Worm (Caenorhabditis elegans) whole organism, L2 larva: ENCODE measurements around the gene wrt-5.

Experiments used
- C34F6.9 ChIP-seq: fragments of 150-350 bp; optimal IDR thresholded peaks from 2 replicates; lab custom pipeline; 2014; ENCODE audit warnings: missing biosample characterization, missing genetic modification characterization
- R02D3.7 ChIP-seq: fragments of 150-350 bp; optimal IDR thresholded peaks from 2 replicates; lab custom pipeline; 2014; ENCODE audit warnings: missing biosample characterization, missing genetic modification characterization
- Y55F3AM.14 ChIP-seq: fragments of 200-800 bp; sonication (Bioruptor generic); optimal IDR thresholded peaks from 2 replicates; lab custom pipeline; 2018; ENCODE audit warnings: mild to moderate bottlenecking, missing genetic modification characterization, missing compliant biosample characterization
- aly-2 ChIP-seq: fragments of 150-350 bp; optimal IDR thresholded peaks from 2 replicates; lab custom pipeline; 2014; ENCODE audit warnings: missing biosample characterization, missing genetic modification characterization
- blmp-1 ChIP-seq: sonication (generic microtip); optimal IDR thresholded peaks from 2 replicates; lab custom pipeline; 2017; ENCODE audit warnings: missing genetic modification characterization, mild to moderate bottlenecking, missing compliant biosample characterization, antibody characterized with exemption, moderate library complexity; ENCODE audit not compliant: insufficient read depth
- ceh-82 ChIP-seq: fragments of 150-350 bp; optimal IDR thresholded peaks from 2 replicates; lab custom pipeline; 2014; ENCODE audit warnings: missing biosample characterization, missing genetic modification characterization
- crh-2 ChIP-seq: sonication (generic microtip); optimal IDR thresholded peaks from 2 replicates; lab custom pipeline; 2017; ENCODE audit warnings: missing biosample characterization, missing genetic modification characterization
- dmd-4 ChIP-seq: sonication (generic microtip); optimal IDR thresholded peaks from 2 replicates; lab custom pipeline; 2017; ENCODE audit warnings: missing biosample characterization, missing genetic modification characterization
- egl-27 ChIP-seq: sonication (generic microtip); optimal IDR thresholded peaks from 3 replicates; lab custom pipeline; 2017; ENCODE audit warnings: missing biosample characterization, missing genetic modification reagents, missing genetic modification characterization
- elt-1 ChIP-seq: fragments of 150-350 bp; optimal IDR thresholded peaks from 2 replicates; lab custom pipeline; 2014; ENCODE audit warnings: missing biosample characterization, missing genetic modification characterization
- fos-1 ChIP-seq: fragments of 150-350 bp; optimal IDR thresholded peaks from 2 replicates; lab custom pipeline; 2014; ENCODE audit warnings: missing biosample characterization, missing genetic modification characterization
- gmeb-1 ChIP-seq: fragments of 150-350 bp; optimal IDR thresholded peaks from 2 replicates; lab custom pipeline; 2014; ENCODE audit warnings: missing biosample characterization, missing genetic modification characterization
- lin-11 ChIP-seq: fragments of 150-350 bp; sonication (generic microtip); optimal IDR thresholded peaks from 2 replicates; lab custom pipeline; 2014; ENCODE audit warnings: missing biosample characterization, missing genetic modification characterization, inconsistent platforms, mixed read lengths
- lsy-2 ChIP-seq, 2 experiments: fragments of 150-350 bp in 1 of 2; sonication (generic microtip) in 1 of 2; optimal IDR thresholded peaks; 2 replicates each; lab custom pipeline; 2014 to 2017; ENCODE audit warnings: missing biosample characterization in 2 of 2, missing genetic modification characterization in 2 of 2
- mab-5 ChIP-seq: fragments of 150-350 bp; optimal IDR thresholded peaks from 2 replicates; lab custom pipeline; 2014; ENCODE audit warnings: missing biosample characterization, missing genetic modification characterization
- mbf-1 ChIP-seq: sonication (generic microtip); optimal IDR thresholded peaks from 2 replicates; lab custom pipeline; 2017; ENCODE audit warnings: missing biosample characterization, missing genetic modification characterization
- nhr-10 ChIP-seq: sonication (generic microtip); optimal IDR thresholded peaks from 2 replicates; lab custom pipeline; 2017; ENCODE audit warnings: missing biosample characterization, missing genetic modification characterization
- nhr-11 ChIP-seq: fragments of 150-350 bp; optimal IDR thresholded peaks from 2 replicates; lab custom pipeline; 2014; ENCODE audit warnings: missing biosample characterization, missing genetic modification characterization
- nhr-12 ChIP-seq: fragments of 150-350 bp; optimal IDR thresholded peaks from 2 replicates; lab custom pipeline; 2014; ENCODE audit warnings: missing biosample characterization, missing genetic modification characterization
- nhr-129 ChIP-seq: fragments of 150-350 bp; optimal IDR thresholded peaks from 2 replicates; lab custom pipeline; 2014; ENCODE audit warnings: missing biosample characterization, missing genetic modification characterization
- nhr-25 ChIP-seq: fragments of 150-350 bp; sonication (generic microtip); optimal IDR thresholded peaks from 3 replicates; lab custom pipeline; 2014; ENCODE audit warnings: missing biosample characterization, missing genetic modification characterization
- nhr-6 ChIP-seq: fragments of 150-350 bp; optimal IDR thresholded peaks from 2 replicates; lab custom pipeline; 2014; ENCODE audit warnings: missing biosample characterization, missing genetic modification characterization
- skn-1 ChIP-seq: sonication (generic microtip); optimal IDR thresholded peaks from 2 replicates; lab custom pipeline; 2017; ENCODE audit warnings: missing biosample characterization, missing genetic modification characterization
- sma-3 ChIP-seq: sonication (generic microtip); optimal IDR thresholded peaks from 2 replicates; lab custom pipeline; 2016; ENCODE audit warnings: missing genetic modification reagents, missing genetic modification characterization, missing compliant biosample characterization
- sma-9 ChIP-seq, 2 experiments: fragments of 150-350 bp in 1 of 2; sonication (generic microtip) in 1 of 2; optimal IDR thresholded peaks; 2 replicates each; lab custom pipeline; 2014 to 2016; ENCODE audit warnings: missing genetic modification characterization in 2 of 2, mild to moderate bottlenecking in 1 of 2, missing biosample characterization in 1 of 2, missing compliant biosample characterization in 1 of 2, missing genetic modification reagents in 1 of 2, moderate library complexity in 1 of 2
- unc-39 ChIP-seq: fragments of 150-350 bp; optimal IDR thresholded peaks from 2 replicates; lab custom pipeline; 2014; ENCODE audit warnings: missing biosample characterization, missing genetic modification characterization
- unc-55 ChIP-seq: fragments of 150-350 bp; sonication (generic microtip); optimal IDR thresholded peaks from 3 replicates; lab custom pipeline; 2014; ENCODE audit warnings: missing biosample characterization, missing genetic modification reagents, missing genetic modification characterization
- unc-62 ChIP-seq: fragments of 150-350 bp; optimal IDR thresholded peaks from 2 replicates; lab custom pipeline; 2014; ENCODE audit warnings: missing biosample characterization, missing genetic modification reagents, missing genetic modification characterization
- zag-1 ChIP-seq: fragments of 150-350 bp; optimal IDR thresholded peaks from 2 replicates; lab custom pipeline; 2014; ENCODE audit warnings: missing biosample characterization, missing genetic modification characterization

The wrt-5 gene

DNA sequence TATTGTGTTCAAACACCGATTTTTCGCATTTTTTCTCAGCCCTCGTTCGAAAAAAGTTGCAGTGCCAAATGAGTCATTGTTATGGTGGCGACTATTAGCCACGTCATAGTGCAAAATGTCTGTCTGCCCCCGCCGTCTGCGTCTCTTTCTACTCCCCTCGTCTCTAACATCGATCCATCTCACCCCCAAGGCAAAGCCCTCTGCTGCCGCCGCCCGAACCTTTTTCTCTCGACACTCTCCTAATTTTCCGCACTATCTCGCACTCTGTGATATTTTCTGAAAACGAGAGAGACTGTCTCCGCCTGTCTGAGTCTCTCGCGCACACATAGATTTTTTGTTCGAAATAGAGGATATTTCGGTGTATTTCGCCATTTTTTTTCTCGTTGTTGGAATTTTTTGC, 41.6 kb upstream of the wrt-5 start (continued):
- TF ChIP-seq sma-9 (GFP tag; optimal IDR thresholded peaks at IDR 0.05; lab: Kevin White, UChicago) (peak; percentile 89), sma-9 (tag; optimal IDR thresholded peaks at IDR 0.05; lab: Kevin White, UChicago) (no peak), gmeb-1 (peak; percentile 67), mbf-1 (tag; lab: Kevin White, UChicago) (no peak), zag-1 (peak; percentile 54), mab-5 (tag; lab: Kevin White, UChicago) (peak; percentile 23), egl-27 (tag; lab: Kevin White, UChicago) (peak; percentile 67), Y55F3AM.14 (peak; percentile 26), elt-1 (tag; lab: Kevin White, UChicago) (no peak), unc-55 (GFP tag; lab: Kevin White, UChicago) (peak; percentile 84), nhr-10 (tag; lab: Kevin White, UChicago) (no peak), lin-11 (tag; lab: Kevin White, UChicago) (peak; percentile 4), dmd-4 (tag; lab: Kevin White, UChicago) (no peak), nhr-12 (tag; lab: Kevin White, UChicago) (no peak)

DNA sequence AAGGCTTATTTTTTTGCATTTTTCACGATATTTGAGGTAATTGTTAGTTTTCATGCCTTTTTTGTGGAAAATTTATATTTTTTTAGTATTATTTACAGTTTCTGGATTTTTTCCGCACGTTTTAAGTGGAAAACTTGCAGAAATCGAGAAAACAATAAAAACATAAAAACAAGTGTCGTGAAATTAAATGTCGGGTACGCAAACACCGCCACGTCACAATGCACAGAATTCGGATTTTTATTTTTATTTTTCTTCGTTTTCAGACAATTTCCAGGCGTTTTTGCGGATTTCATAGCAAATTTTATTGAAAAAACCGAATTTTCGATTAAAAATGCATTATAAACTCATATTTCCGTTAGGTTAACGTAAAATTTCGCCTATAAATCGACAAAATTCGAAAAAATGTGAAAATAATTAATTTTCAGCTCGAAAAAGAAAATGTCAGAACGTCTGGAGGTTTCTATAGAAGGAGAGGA, 34.4 kb upstream of the wrt-5 start, which contains the start of gene C35B1.2:
C35B1.2 (plus strand) TSS at position 426 of the 476 bp plus-strand sequence.
- TF ChIP-seq sma-3 (peak; percentile 37), unc-55 (GFP tag; lab: Kevin White, UChicago) (peak; percentile 39), C34F6.9 (tag; lab: Kevin White, UChicago) (peak; percentile 20), lsy-2 (tag; optimal IDR thresholded peaks at IDR 0.05; lab: Kevin White, UChicago) (peak in 1 of 2 experiments; percentile 57), ceh-82 (tag; lab: Kevin White, UChicago) (no peak), crh-2 (tag; lab: Kevin White, UChicago) (peak; percentile 61), R02D3.7 (tag; lab: Kevin White, UChicago) (no peak)

- TF ChIP-seq unc-39 (tag; lab: Kevin White, UChicago) = no peak
- TF ChIP-seq skn-1 (tag; lab: Kevin White, UChicago) = peak; percentile 96
- no peak for TF ChIP-seq nhr-11 (tag; lab: Kevin White, UChicago)
- peak; percentile 2 for TF ChIP-seq gmeb-1
- peak in 1 of 2 experiments; percentile 5 for TF ChIP-seq lsy-2 (tag; optimal IDR thresholded peaks at IDR 0.05; lab: Kevin White, UChicago)
- peak; percentile 11 for TF ChIP-seq sma-9 (GFP tag; optimal IDR thresholded peaks at IDR 0.05; lab: Kevin White, UChicago)
- TF ChIP-seq sma-9 (tag; optimal IDR thresholded peaks at IDR 0.05; lab: Kevin White, UChicago) = no peak
- TF ChIP-seq nhr-25 (tag; lab: Kevin White, UChicago) = peak; percentile 14
- TF ChIP-seq blmp-1 (tag; lab: Kevin White, UChicago) = peak; percentile 26
- peak; percentile 45 for TF ChIP-seq sma-3
- no peak for TF ChIP-seq ceh-82 (tag; lab: Kevin White, UChicago)
- peak; percentile 68 for TF ChIP-seq nhr-129
- peak; percentile 64 for TF ChIP-seq crh-2 (tag; lab: Kevin White, UChicago)
- TF ChIP-seq fos-1 (tag; lab: Kevin White, UChicago) = peak; percentile 72
These were observed 33.6 kb upstream of the wrt-5 start for ce11 chrIV:4085022-4085421.

ce11 chrIV:4084109-4084508, 32.7 kb upstream of the wrt-5 start, which contains the start of gene C35B1.5:
TSS of gene C35B1.5 (minus strand) at chrIV:4084209.
- TF ChIP-seq unc-62 (GFP tag; lab: Kevin White, UChicago) = no peak
- no peak for TF ChIP-seq zag-1
- no peak for TF ChIP-seq mab-5 (tag; lab: Kevin White, UChicago)
- TF ChIP-seq C34F6.9 (tag; lab: Kevin White, UChicago) = no peak
- no peak for TF ChIP-seq R02D3.7 (tag; lab: Kevin White, UChicago)
- no peak for TF ChIP-seq egl-27 (tag; lab: Kevin White, UChicago)
- no peak for TF ChIP-seq nhr-6 (tag; lab: Kevin White, UChicago)
- no peak for TF ChIP-seq gmeb-1
- no peak for TF ChIP-seq nhr-25 (tag; lab: Kevin White, UChicago)
- TF ChIP-seq dmd-4 (tag; lab: Kevin White, UChicago) = no peak
- TF ChIP-seq elt-1 (tag; lab: Kevin White, UChicago) = no peak
- no peak for TF ChIP-seq sma-9 (GFP tag; optimal IDR thresholded peaks at IDR 0.05; lab: Kevin White, UChicago)
- TF ChIP-seq sma-9 (tag; optimal IDR thresholded peaks at IDR 0.05; lab: Kevin White, UChicago) = no peak
- TF ChIP-seq crh-2 (tag; lab: Kevin White, UChicago) = no peak
- TF ChIP-seq, all 48 proteins: peak for 0

ce11 chrIV:4083094-4083493, 31.7 kb upstream of the wrt-5 start:
- no peak for TF ChIP-seq aly-2 (tag; lab: Kevin White, UChicago)
